Worm (Caenorhabditis elegans) whole organism, young adult: Measurements from ENCODE around the gene C33D9.3.

ENCODE experiments used
- C06A6.2 ChIP-seq: fragments of 200-800 bp; sonication (Bioruptor generic); conservative IDR thresholded peaks from 2 replicates; pipeline ENCODE4 v1.3.6; 2022; ENCODE audit warnings: missing genetic modification characterization, missing compliant biosample characterization
- K11D2.4 ChIP-seq: fragments of 200-800 bp; sonication (Bioruptor generic); IDR thresholded peaks from 2 replicates; pipeline ENCODE4 v1.3.6; 2022; ENCODE audit warnings: missing genetic modification reagents, missing genetic modification characterization, missing compliant biosample characterization
- nhr-27 ChIP-seq: fragments of 200-800 bp; sonication (Bioruptor generic); optimal IDR thresholded peaks from 2 replicates; lab custom pipeline; 2018; ENCODE audit warnings: mild to moderate bottlenecking, missing genetic modification characterization, moderate library complexity, missing compliant biosample characterization
- xnd-1 ChIP-seq: sonication (generic microtip); optimal IDR thresholded peaks from 2 replicates; lab custom pipeline; 2016; ENCODE audit warnings: missing genotype, missing genetic modification reagents, missing genetic modification characterization, missing compliant biosample characterization

ce11 chrIV:8820041-8820440, 27.3 kb upstream of the C33D9.3 start, which contains the start of gene T28C6.3:
- TF ChIP-seq K11D2.4 (GFP tag; lab: Robert Waterston, UW) (no peak), nhr-27 (no peak), xnd-1 (tag; lab: Kevin White, UChicago) (no peak), C06A6.2 (GFP tag; lab: Robert Waterston, UW) (no peak)
